Fruit fly (Drosophila melanogaster) whole organism, prepupa: ENCODE measurements around the gene TwdlP.

ENCODE experiments used
- CG10631 ChIP-seq: fragments of 200-800 bp; sonication (Bioruptor generic); optimal IDR thresholded peaks from 2 replicates; lab custom pipeline; 2016; ENCODE audit warnings: missing biosample characterization, missing genetic modification characterization
- CG10669 ChIP-seq: fragments of 200-800 bp; sonication (Bioruptor generic); optimal IDR thresholded peaks from 3 replicates; lab custom pipeline; 2018; ENCODE audit warnings: missing biosample characterization, mild to moderate bottlenecking, missing genetic modification characterization, moderate library complexity
- CG3032 ChIP-seq: fragments of 200-800 bp; optimal IDR thresholded peaks from 2 replicates; lab custom pipeline; 2019; ENCODE audit warnings: missing biosample characterization, mild to moderate bottlenecking, missing genetic modification characterization, moderate library complexity
- CG6163 ChIP-seq: fragments of 200-800 bp; sonication (Bioruptor generic); IDR thresholded peaks from 3 replicates; pipeline ENCODE4 v1.3.6; 2022; ENCODE audit warnings: missing biosample characterization, missing genetic modification characterization
- CG6808 ChIP-seq: fragments of 200-800 bp; sonication (Bioruptor generic); optimal IDR thresholded peaks from 3 replicates; lab custom pipeline; 2017; ENCODE audit warnings: missing biosample characterization, missing genetic modification characterization, mild to moderate bottlenecking, moderate library complexity, missing genetic modification reagents
- CG8632 ChIP-seq: fragments of 200-800 bp; sonication (Bioruptor generic); optimal IDR thresholded peaks from 3 replicates; lab custom pipeline; 2016; ENCODE audit warnings: missing biosample characterization, missing genetic modification characterization
- Eip78C ChIP-seq: fragments of 200-800 bp; sonication (Bioruptor generic); peaks from one replicate; lab custom pipeline; 2016; ENCODE audit warnings: missing biosample characterization, missing genetic modification characterization
- Hr4 ChIP-seq: fragments of 200-800 bp; sonication (Bioruptor generic); optimal IDR thresholded peaks from 3 replicates; lab custom pipeline; 2016; ENCODE audit warnings: missing biosample characterization, missing genetic modification characterization
- Met ChIP-seq: fragments of 200-800 bp; sonication (Bioruptor generic); optimal IDR thresholded peaks from 3 replicates; lab custom pipeline; 2016; ENCODE audit warnings: missing biosample characterization, missing genetic modification characterization
- OdsH ChIP-seq: fragments of 200-800 bp; sonication (Bioruptor generic); optimal IDR thresholded peaks from 3 replicates; lab custom pipeline; 2016; ENCODE audit warnings: missing biosample characterization, missing genetic modification characterization
- pdm3 ChIP-seq: fragments of 200-800 bp; sonication (Bioruptor generic); optimal IDR thresholded peaks from 3 replicates; lab custom pipeline; 2016; ENCODE audit warnings: missing biosample characterization, missing genetic modification characterization
- svp ChIP-seq: fragments of 200-800 bp; sonication (Bioruptor generic); peaks from one replicate; lab custom pipeline; 2016; ENCODE audit warnings: missing biosample characterization, missing genetic modification characterization

DNA sequence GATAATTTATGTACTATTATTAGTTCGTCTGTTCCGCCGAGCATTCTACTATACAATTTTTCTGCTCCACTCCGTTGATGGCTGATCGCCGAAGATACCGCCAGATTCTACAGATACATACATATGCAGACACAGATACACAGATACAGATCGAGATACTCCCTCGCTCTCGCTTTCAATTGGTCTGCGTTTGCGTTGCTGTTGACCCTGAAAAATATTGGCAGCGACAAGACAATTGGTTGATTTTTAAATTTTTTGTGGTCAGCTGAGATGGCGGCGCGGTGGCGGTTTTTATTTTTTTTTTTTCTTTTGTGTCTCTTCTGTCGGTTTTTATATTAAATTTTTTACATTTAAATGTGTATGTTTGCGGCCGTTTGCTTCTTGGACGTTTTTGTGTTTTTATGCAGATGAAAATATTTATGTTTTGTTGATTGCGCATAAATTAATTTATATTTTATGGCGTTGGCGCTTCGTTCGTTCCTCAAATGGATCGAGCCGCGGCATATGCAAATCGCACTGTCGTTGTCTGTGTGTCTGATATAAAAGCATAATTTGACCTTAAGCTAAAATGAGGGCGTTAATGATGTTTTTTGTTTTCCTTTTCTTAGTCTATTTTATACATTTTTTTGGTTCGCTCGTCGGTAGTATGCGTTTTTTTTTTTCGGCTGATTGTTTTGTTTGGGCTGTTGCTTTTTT, 27.2 kb downstream of the TwdlP start:
- TF ChIP-seq CG6808 (no peak), CG10631 (GFP tag; lab: Kevin White, UChicago) (no peak), Eip78C (GFP tag; lab: Kevin White, UChicago) (no peak), OdsH (GFP tag; lab: Kevin White, UChicago) (no peak), svp (GFP tag; lab: Kevin White, UChicago) (no peak), CG6163 (GFP tag; lab: Robert Waterston, UW) (no peak), CG3032 (tag; lab: Kevin White, UChicago) (no peak), Met (GFP tag; lab: Kevin White, UChicago) (no peak), pdm3 (GFP tag; lab: Kevin White, UChicago) (no peak), Hr4 (no peak), CG10669 (no peak), CG8632 (GFP tag; lab: Kevin White, UChicago) (no peak)
